Worm (Caenorhabditis elegans) whole organism, mixed stage, embryonic: ENCODE measurements around the gene F56C3.8.

ENCODE experiments used
- nhr-237 ChIP-seq: fragments of 150-350 bp; optimal IDR thresholded peaks from 2 replicates; lab custom pipeline; 2014; ENCODE audit warnings: missing biosample characterization, missing genetic modification characterization
- unc-62 ChIP-seq: fragments of 150-350 bp; optimal IDR thresholded peaks from 2 replicates; lab custom pipeline; 2014; ENCODE audit warnings: missing biosample characterization, missing genetic modification reagents, missing genetic modification characterization

DNA sequence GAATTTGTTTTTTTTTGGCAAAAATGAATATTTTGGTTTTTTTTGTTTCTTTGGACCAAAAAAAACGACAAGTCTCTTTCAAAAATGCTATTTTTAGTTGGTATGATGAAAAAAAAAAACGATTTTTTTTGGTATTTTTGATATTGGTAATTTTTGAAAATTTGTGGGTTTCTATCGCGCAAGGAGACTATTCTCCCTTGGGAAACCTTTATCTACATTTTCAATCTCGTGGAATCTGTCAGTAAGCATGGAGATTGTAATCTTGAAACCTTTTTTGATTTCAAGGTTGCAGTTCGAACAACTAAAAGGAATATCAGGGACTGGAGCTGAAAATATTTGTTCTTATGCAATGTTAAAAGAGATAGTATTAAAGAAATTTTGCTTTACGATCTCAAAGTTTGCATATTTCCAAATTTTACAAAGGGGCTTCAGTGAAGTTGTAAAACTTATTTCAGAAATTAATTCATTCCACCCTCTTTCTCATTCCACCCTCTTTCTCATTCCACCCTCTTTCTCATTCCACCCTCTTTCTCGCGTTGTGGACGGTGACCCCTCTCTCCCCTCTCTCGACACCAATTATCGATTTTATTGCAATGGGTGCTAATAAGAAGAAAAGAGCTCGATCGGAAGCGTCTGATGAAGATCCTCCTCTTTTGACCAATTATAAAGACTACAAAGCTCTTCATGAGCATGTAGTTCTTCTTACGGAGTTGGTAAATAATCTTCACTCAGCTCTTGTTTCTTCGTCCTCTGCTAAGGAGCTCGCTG is 45.3 kb downstream of the F56C3.8 start:
- TF ChIP-seq unc-62 (GFP tag; lab: Kevin White, UChicago) (no peak), nhr-237 (tag; lab: Kevin White, UChicago) (no peak)
